Worm (Caenorhabditis elegans) whole organism, L4 larva: ENCODE results near the gene srh-293.
A peak's percentile ranks its signal among the peaks of the same experiment; 100 is the strongest.

Experiments used
- D1046.2 ChIP-seq: fragments of 200-800 bp; sonication (Bioruptor generic); IDR thresholded peaks from 2 replicates; pipeline ENCODE4 v1.3.6; 2022; ENCODE audit warnings: missing genetic modification characterization, missing compliant biosample characterization
- F10B5.3 ChIP-seq: sonication (generic microtip); optimal IDR thresholded peaks from 2 replicates; lab custom pipeline; 2016; ENCODE audit warnings: mild to moderate bottlenecking, missing genetic modification characterization, missing compliant biosample characterization
- F37D6.2 ChIP-seq: sonication (generic microtip); optimal IDR thresholded peaks from 2 replicates; lab custom pipeline; 2016; ENCODE audit warnings: mild to moderate bottlenecking, missing genetic modification characterization, missing compliant biosample characterization
- T26A8.4 ChIP-seq: fragments of 200-800 bp; sonication (Bioruptor generic); IDR thresholded peaks from 2 replicates; pipeline ENCODE4 v1.3.6; 2022; ENCODE audit warnings: missing genetic modification characterization, missing compliant biosample characterization
- Y105C5A.15 ChIP-seq: fragments of 200-800 bp; sonication (Bioruptor generic); IDR thresholded peaks from 2 replicates; pipeline ENCODE4 v1.3.6; 2022; ENCODE audit warnings: missing genetic modification characterization, missing compliant biosample characterization
- Y5F2A.4 ChIP-seq: fragments of 200-800 bp; sonication (Bioruptor generic); optimal IDR thresholded peaks from 2 replicates; lab custom pipeline; 2018; ENCODE audit warnings: mild to moderate bottlenecking, missing genetic modification characterization, missing compliant biosample characterization
- Y75B8A.6 ChIP-seq: fragments of 200-800 bp; sonication (Bioruptor generic); IDR thresholded peaks from 2 replicates; pipeline ENCODE4 v1.3.6; 2022; ENCODE audit warnings: missing genetic modification reagents, missing genetic modification characterization, missing compliant biosample characterization
- ZK337.2 ChIP-seq: fragments of 200-800 bp; sonication (Bioruptor generic); IDR thresholded peaks from 2 replicates; pipeline ENCODE4 v1.3.6; 2022; ENCODE audit warnings: missing genetic modification reagents, missing genetic modification characterization, missing compliant biosample characterization
- aly-2 ChIP-seq: sonication (generic microtip); optimal IDR thresholded peaks from 2 replicates; lab custom pipeline; 2018; ENCODE audit warnings: missing biosample characterization, missing genetic modification characterization
- arid-1 ChIP-seq: fragments of 200-800 bp; sonication (Bioruptor generic); conservative IDR thresholded peaks from 2 replicates; pipeline ENCODE4 v1.3.6; 2022; ENCODE audit warnings: missing genetic modification reagents, missing genetic modification characterization, missing compliant biosample characterization
- ceh-28 ChIP-seq: fragments of 150-350 bp; optimal IDR thresholded peaks from 2 replicates; lab custom pipeline; 2014; ENCODE audit warnings: missing biosample characterization, missing genetic modification reagents, missing genetic modification characterization
- ceh-32 ChIP-seq: sonication (generic microtip); optimal IDR thresholded peaks from 2 replicates; lab custom pipeline; 2016; ENCODE audit warnings: mild to moderate bottlenecking, missing genetic modification characterization, missing compliant biosample characterization; ENCODE audit not compliant: poor library complexity
- ceh-44 ChIP-seq: fragments of 200-800 bp; sonication (Bioruptor generic); IDR thresholded peaks from 2 replicates; pipeline ENCODE4 v1.3.6; 2022; ENCODE audit warnings: missing genetic modification reagents, missing genetic modification characterization, missing compliant biosample characterization
- ceh-82 ChIP-seq: sonication (generic microtip); optimal IDR thresholded peaks from 2 replicates; lab custom pipeline; 2017; ENCODE audit warnings: missing biosample characterization, missing genetic modification characterization
- daf-8 ChIP-seq: fragments of 200-800 bp; sonication (Bioruptor generic); IDR thresholded peaks from 2 replicates; pipeline ENCODE4 v1.3.6; 2022; ENCODE audit warnings: missing genetic modification characterization, missing compliant biosample characterization
- dpl-1 ChIP-seq: fragments of 150-350 bp; optimal IDR thresholded peaks from 2 replicates; lab custom pipeline; 2014; ENCODE audit warnings: missing biosample characterization, missing genetic modification reagents, missing genetic modification characterization
- duxl-1 ChIP-seq: sonication (generic microtip); optimal IDR thresholded peaks from 2 replicates; lab custom pipeline; 2016; ENCODE audit warnings: mild to moderate bottlenecking, missing genetic modification characterization, moderate library complexity, missing compliant biosample characterization; ENCODE audit not compliant: poor library complexity
- fkh-10 ChIP-seq: fragments of 150-350 bp; optimal IDR thresholded peaks from 2 replicates; lab custom pipeline; 2014; ENCODE audit warnings: missing biosample characterization, missing genetic modification reagents, missing genetic modification characterization
- fos-1 ChIP-seq: fragments of 150-350 bp; optimal IDR thresholded peaks from 2 replicates; lab custom pipeline; 2014; ENCODE audit warnings: missing biosample characterization, missing genetic modification characterization
- gei-8 ChIP-seq: fragments of 200-800 bp; sonication (Bioruptor generic); optimal IDR thresholded peaks from 2 replicates; lab custom pipeline; 2018; ENCODE audit warnings: mild to moderate bottlenecking, missing genetic modification characterization, missing compliant biosample characterization
- hlh-11 ChIP-seq: fragments of 200-800 bp; sonication (Bioruptor generic); optimal IDR thresholded peaks from 2 replicates; lab custom pipeline; 2018; ENCODE audit warnings: mild to moderate bottlenecking, missing genetic modification characterization, missing compliant biosample characterization
- hlh-30 ChIP-seq: sonication (generic microtip); optimal IDR thresholded peaks from 2 replicates; lab custom pipeline; 2017; ENCODE audit warnings: antibody characterized with exemption, mild to moderate bottlenecking, missing genetic modification characterization, missing compliant biosample characterization; ENCODE audit not compliant: insufficient read depth
- hmg-1.1 ChIP-seq: fragments of 200-800 bp; sonication (Bioruptor generic); IDR thresholded peaks from 2 replicates; pipeline ENCODE4 v1.3.6; 2022; ENCODE audit warnings: missing genetic modification reagents, missing genetic modification characterization, missing compliant biosample characterization
- lin-13 ChIP-seq: fragments of 150-350 bp; optimal IDR thresholded peaks from 2 replicates; lab custom pipeline; 2014; ENCODE audit warnings: missing biosample characterization, missing genetic modification reagents, missing genetic modification characterization
- lir-3 ChIP-seq: sonication (generic microtip); optimal IDR thresholded peaks from 2 replicates; lab custom pipeline; 2016; ENCODE audit warnings: mild to moderate bottlenecking, missing genetic modification characterization, missing compliant biosample characterization
- madf-5 ChIP-seq, 2 experiments: fragments of 200-800 bp; sonication (Bioruptor generic); IDR thresholded peaks; 2 replicates each; pipeline ENCODE4 v1.3.6; 2022; ENCODE audit warnings: missing compliant biosample characterization in 2 of 2, missing genetic modification characterization in 2 of 2
- mdl-1 ChIP-seq, 2 experiments: fragments of 150-350 bp in 1 of 2; sonication (generic microtip) in 1 of 2; optimal IDR thresholded peaks; 2 replicates each; lab custom pipeline; 2014 to 2017; ENCODE audit warnings: missing biosample characterization in 2 of 2, missing genetic modification characterization in 2 of 2
- mdt-29 ChIP-seq: fragments of 200-800 bp; sonication (Bioruptor generic); IDR thresholded peaks from 2 replicates; pipeline ENCODE4 v1.3.6; 2022; ENCODE audit warnings: missing genetic modification reagents, missing genetic modification characterization, missing compliant biosample characterization
- mep-1 ChIP-seq: fragments of 150-350 bp; sonication (generic microtip); optimal IDR thresholded peaks from 3 replicates; lab custom pipeline; 2014; ENCODE audit warnings: missing biosample characterization, missing genetic modification characterization
- mes-2 ChIP-seq: sonication (generic microtip); optimal IDR thresholded peaks from 2 replicates; lab custom pipeline; 2016; ENCODE audit warnings: missing genotype, mild to moderate bottlenecking, missing genetic modification characterization, missing compliant biosample characterization; ENCODE audit not compliant: poor library complexity, severe bottlenecking
- mxl-2 ChIP-seq: fragments of 200-800 bp; sonication (Bioruptor generic); conservative IDR thresholded peaks from 2 replicates; pipeline ENCODE4 v1.3.6; 2022; ENCODE audit warnings: missing genetic modification reagents, missing genetic modification characterization, missing compliant biosample characterization
- nhr-10 ChIP-seq: fragments of 150-350 bp; optimal IDR thresholded peaks from 2 replicates; lab custom pipeline; 2014; ENCODE audit warnings: missing biosample characterization, missing genetic modification characterization
- nhr-11 ChIP-seq: fragments of 150-350 bp; optimal IDR thresholded peaks from 2 replicates; lab custom pipeline; 2014; ENCODE audit warnings: missing biosample characterization, missing genetic modification characterization
- nhr-25 ChIP-seq: sonication (generic microtip); optimal IDR thresholded peaks from 2 replicates; lab custom pipeline; 2017; ENCODE audit warnings: missing genetic modification characterization, mild to moderate bottlenecking, missing compliant biosample characterization, antibody characterized with exemption, moderate library complexity, borderline replicate concordance; ENCODE audit not compliant: insufficient read depth
- nhr-28 ChIP-seq: fragments of 150-350 bp; optimal IDR thresholded peaks from 2 replicates; lab custom pipeline; 2014; ENCODE audit warnings: missing biosample characterization, missing genetic modification characterization
- nhr-41 ChIP-seq: fragments of 200-800 bp; sonication (Bioruptor generic); IDR thresholded peaks from 2 replicates; pipeline ENCODE4 v1.3.6; 2022; ENCODE audit warnings: missing genetic modification reagents, missing genetic modification characterization, missing compliant biosample characterization
- nhr-77 ChIP-seq: fragments of 150-350 bp; optimal IDR thresholded peaks from 2 replicates; lab custom pipeline; 2014; ENCODE audit warnings: missing biosample characterization, missing genetic modification characterization
- rbr-2 ChIP-seq: sonication (generic microtip); optimal IDR thresholded peaks from 2 replicates; lab custom pipeline; 2016; ENCODE audit warnings: missing genotype, missing genetic modification characterization, missing compliant biosample characterization
- saeg-2 ChIP-seq: fragments of 200-800 bp; sonication (Bioruptor generic); IDR thresholded peaks from 2 replicates; pipeline ENCODE4 v1.3.6; 2022; ENCODE audit warnings: missing genetic modification reagents, missing genetic modification characterization, missing compliant biosample characterization
- sdz-12 ChIP-seq: fragments of 200-800 bp; sonication (Bioruptor generic); optimal IDR thresholded peaks from 2 replicates; lab custom pipeline; 2018; ENCODE audit warnings: mild to moderate bottlenecking, missing genetic modification characterization, missing compliant biosample characterization
- set-16 ChIP-seq: fragments of 200-800 bp; sonication (Bioruptor generic); IDR thresholded peaks from 2 replicates; pipeline ENCODE4 v1.3.6; 2022; ENCODE audit warnings: missing genetic modification reagents, missing genetic modification characterization, missing compliant biosample characterization
- skn-1 ChIP-seq: fragments of 150-350 bp; optimal IDR thresholded peaks from 2 replicates; lab custom pipeline; 2014; ENCODE audit warnings: missing biosample characterization, missing genetic modification characterization
- snpc-1.2 ChIP-seq: fragments of 200-800 bp; sonication (Bioruptor generic); IDR thresholded peaks from 2 replicates; pipeline ENCODE4 v1.3.6; 2022; ENCODE audit warnings: missing genetic modification reagents, missing genetic modification characterization, missing compliant biosample characterization
- tag-97 ChIP-seq: fragments of 200-800 bp; sonication (Bioruptor generic); IDR thresholded peaks from 2 replicates; pipeline ENCODE4 v1.3.6; 2022; ENCODE audit warnings: missing genetic modification characterization, missing compliant biosample characterization
- tra-1 ChIP-seq: fragments of 200-800 bp; sonication (Bioruptor generic); IDR thresholded peaks from 2 replicates; pipeline ENCODE4 v1.3.6; 2022; ENCODE audit warnings: missing genetic modification reagents, missing genetic modification characterization, missing compliant biosample characterization
- unc-130 ChIP-seq: sonication (generic microtip); optimal IDR thresholded peaks from 2 replicates; lab custom pipeline; 2016; ENCODE audit warnings: missing genetic modification reagents, missing genetic modification characterization, missing compliant biosample characterization
- vab-7 ChIP-seq: fragments of 200-800 bp; sonication (Bioruptor generic); IDR thresholded peaks from 2 replicates; pipeline ENCODE4 v1.3.6; 2022; ENCODE audit warnings: missing genetic modification reagents, missing genetic modification characterization, missing compliant biosample characterization
- zip-2 ChIP-seq: fragments of 150-350 bp; optimal IDR thresholded peaks from 2 replicates; lab custom pipeline; 2014; ENCODE audit warnings: missing biosample characterization, missing genetic modification characterization

Gene srh-293

ce11 chrV:15872273-15872672 lies 6.3 kb downstream of the srh-293 start, which contains the start of gene str-56:
str-56 (plus strand) TSS chrV:15872573.
- TF ChIP-seq rbr-2 (tag; lab: Kevin White, UChicago) = no peak
- no peak for TF ChIP-seq gei-8 (GFP tag; lab: Kevin White, UChicago)
- TF ChIP-seq mdt-29 (GFP tag; lab: Robert Waterston, UW) = no peak
- TF ChIP-seq aly-2 = no peak
- no peak for TF ChIP-seq sdz-12
- no peak for TF ChIP-seq skn-1 (tag; lab: Kevin White, UChicago)
- no peak for TF ChIP-seq ceh-44 (GFP tag; lab: Robert Waterston, UW)
- no peak for TF ChIP-seq saeg-2 (GFP tag; lab: Robert Waterston, UW)
- TF ChIP-seq fos-1 (tag; lab: Kevin White, UChicago) = no peak
- no peak for TF ChIP-seq tag-97 (GFP tag; lab: Robert Waterston, UW)
- TF ChIP-seq Y5F2A.4 (GFP tag; lab: Kevin White, UChicago) = no peak

ce11 chrV:15873762-15874161 lies 7.8 kb downstream of the srh-293 start:
- peak; percentile 88 for TF ChIP-seq mdt-29 (GFP tag; lab: Robert Waterston, UW)
- TF ChIP-seq zip-2 = peak; percentile 41
- peak; percentile 52 for TF ChIP-seq nhr-28 (tag; lab: Kevin White, UChicago)
- no peak; the same call in 1 of the 2 replicates for TF ChIP-seq set-16
- peak; percentile 55 for TF ChIP-seq dpl-1
- peak; percentile 94 for TF ChIP-seq daf-8 (GFP tag; lab: Robert Waterston, UW)
- peak; percentile 72 for TF ChIP-seq ceh-32 (tag; lab: Kevin White, UChicago)
- no peak for TF ChIP-seq nhr-25 (tag; lab: Kevin White, UChicago)
- peak; percentile 97 to 99 for TF ChIP-seq madf-5 (GFP tag; IDR thresholded peaks at IDR 0.05; lab: Robert Waterston, UW)
- TF ChIP-seq nhr-11 (tag; lab: Kevin White, UChicago) = peak; percentile 54
- TF ChIP-seq hlh-30 (tag; lab: Kevin White, UChicago) = peak; percentile 78
- peak; percentile 95 for TF ChIP-seq nhr-41
- TF ChIP-seq mxl-2 (GFP tag; lab: Robert Waterston, UW) = peak; percentile 86
- peak; percentile 96 for TF ChIP-seq D1046.2 (GFP tag; lab: Robert Waterston, UW)
- TF ChIP-seq nhr-77 (tag; lab: Kevin White, UChicago) = peak; percentile 79
- TF ChIP-seq F10B5.3 = peak; percentile 79
- TF ChIP-seq lin-13 (GFP tag; lab: Kevin White, UChicago) = peak; percentile 47
- TF ChIP-seq Y105C5A.15 = peak; percentile 97
- TF ChIP-seq Y75B8A.6 (GFP tag; lab: Robert Waterston, UW) = peak; percentile 97
- peak; percentile 99 for TF ChIP-seq vab-7
- no peak for TF ChIP-seq hlh-11 (tag; lab: Kevin White, UChicago)
- peak; percentile 84 for TF ChIP-seq unc-130
- TF ChIP-seq skn-1 (tag; lab: Kevin White, UChicago) = no peak
- peak; percentile 89 for TF ChIP-seq lir-3
- TF ChIP-seq ceh-28 (tag; lab: Kevin White, UChicago) = no peak
- peak; percentile 87 for TF ChIP-seq rbr-2 (tag; lab: Kevin White, UChicago)
- TF ChIP-seq T26A8.4 = peak; percentile 94
- TF ChIP-seq nhr-10 (tag; lab: Kevin White, UChicago) = peak; percentile 27
- TF ChIP-seq tag-97 (GFP tag; lab: Robert Waterston, UW) = 0 out of 2 replicates have a peak, but pooled peaks have one; percentile 45
- peak; percentile 92 for TF ChIP-seq snpc-1.2 (GFP tag; lab: Robert Waterston, UW)
- TF ChIP-seq mes-2 (tag; lab: Kevin White, UChicago) = peak; percentile 94
- TF ChIP-seq duxl-1 (tag; lab: Kevin White, UChicago) = peak; percentile 90
- peak; percentile 97 for TF ChIP-seq ceh-44 (GFP tag; lab: Robert Waterston, UW)
- no peak for TF ChIP-seq mep-1
- peak; percentile 59 for TF ChIP-seq F37D6.2
- peak; percentile 74 for TF ChIP-seq aly-2
- peak; percentile 97 for TF ChIP-seq arid-1 (GFP tag; lab: Robert Waterston, UW)
- TF ChIP-seq ZK337.2 (GFP tag; lab: Robert Waterston, UW) = peak; percentile 93
- TF ChIP-seq mdl-1 (tag; optimal IDR thresholded peaks at IDR 0.05; lab: Kevin White, UChicago) = peak in 1 of 2 experiments; percentile 2
- peak; percentile 98 for TF ChIP-seq hmg-1.1 (GFP tag; lab: Robert Waterston, UW)
- TF ChIP-seq ceh-82 (tag; lab: Kevin White, UChicago) = no peak
- no peak for TF ChIP-seq fkh-10 (GFP tag; lab: Kevin White, UChicago)
- TF ChIP-seq tra-1 (GFP tag; lab: Robert Waterston, UW) = peak; percentile 96
